Worm (Caenorhabditis elegans): ENCODE data around the gene C33C12.7.

ce11 chrII:2166376-2166775 lies 8.9 kb downstream of the C33C12.7 start, which contains the start of gene C33C12.4:
- TF ChIP-seq ztf-4 (tag; optimal IDR thresholded peaks at IDR 0.05) (no peak), lsy-2 (tag; optimal IDR thresholded peaks at IDR 0.05) (no peak), nhr-11 (tag; optimal IDR thresholded peaks at IDR 0.05) (no peak), nhr-12 (tag; optimal IDR thresholded peaks at IDR 0.05) (no peak), unc-39 (tag; optimal IDR thresholded peaks at IDR 0.05) (no peak), lin-39 (tag; optimal IDR thresholded peaks at IDR 0.05) (no peak), snpc-4 (tag; optimal IDR thresholded peaks at IDR 0.05) (no peak), fos-1 (tag; optimal IDR thresholded peaks at IDR 0.05) (no peak), aly-2 (tag; optimal IDR thresholded peaks at IDR 0.05) (no peak), ZK546.5 (tag; optimal IDR thresholded peaks at IDR 0.05) (no peak)
